Worm (Caenorhabditis elegans): ENCODE results near the gene F21G4.3.

DNA sequence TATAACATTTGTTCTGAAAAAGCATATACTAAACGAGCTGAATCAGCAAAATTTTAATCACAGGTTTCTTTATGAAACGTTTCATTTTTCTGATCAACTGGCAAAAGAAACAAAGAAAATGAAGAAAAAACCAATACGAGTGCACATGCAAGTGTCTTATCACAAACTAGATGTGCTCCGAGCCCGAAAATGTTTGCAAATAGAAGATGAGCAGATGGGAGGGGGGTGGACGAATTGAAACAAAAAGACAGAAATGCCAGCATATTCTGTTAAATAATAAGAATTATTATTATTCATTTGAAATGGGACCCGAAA, 39.0 kb downstream of the F21G4.3 start:
- no peak for TF ChIP-seq unc-39 (tag; optimal IDR thresholded peaks at IDR 0.05)
- TF ChIP-seq R02D3.7 (tag; optimal IDR thresholded peaks at IDR 0.05), result no peak
- TF ChIP-seq unc-55 (GFP tag; optimal IDR thresholded peaks at IDR 0.05), result no peak
- no peak for TF ChIP-seq mdl-1 (tag; optimal IDR thresholded peaks at IDR 0.05)
- no peak for TF ChIP-seq ama-1 (optimal IDR thresholded peaks at IDR 0.05)
- no peak for TF ChIP-seq aly-2 (tag; optimal IDR thresholded peaks at IDR 0.05)
- no peak for TF ChIP-seq nhr-11 (tag; optimal IDR thresholded peaks at IDR 0.05)
- no peak for TF ChIP-seq nhr-77 (tag; optimal IDR thresholded peaks at IDR 0.05)
- TF ChIP-seq zag-1 (tag; optimal IDR thresholded peaks at IDR 0.05), result no peak
- TF ChIP-seq lsy-2 (tag; optimal IDR thresholded peaks at IDR 0.05), result no peak
- no peak for TF ChIP-seq lin-13 (GFP tag; optimal IDR thresholded peaks at IDR 0.05)
- peak; percentile 79 for TF ChIP-seq fos-1 (tag; optimal IDR thresholded peaks at IDR 0.05)

All from whole organism, L2 larva.